Fruit fly (Drosophila melanogaster): Measurements from ENCODE around the gene Archease.
A peak's percentile ranks its signal among the peaks of the same experiment; 100 is the strongest.

Gene Archease

DNA sequence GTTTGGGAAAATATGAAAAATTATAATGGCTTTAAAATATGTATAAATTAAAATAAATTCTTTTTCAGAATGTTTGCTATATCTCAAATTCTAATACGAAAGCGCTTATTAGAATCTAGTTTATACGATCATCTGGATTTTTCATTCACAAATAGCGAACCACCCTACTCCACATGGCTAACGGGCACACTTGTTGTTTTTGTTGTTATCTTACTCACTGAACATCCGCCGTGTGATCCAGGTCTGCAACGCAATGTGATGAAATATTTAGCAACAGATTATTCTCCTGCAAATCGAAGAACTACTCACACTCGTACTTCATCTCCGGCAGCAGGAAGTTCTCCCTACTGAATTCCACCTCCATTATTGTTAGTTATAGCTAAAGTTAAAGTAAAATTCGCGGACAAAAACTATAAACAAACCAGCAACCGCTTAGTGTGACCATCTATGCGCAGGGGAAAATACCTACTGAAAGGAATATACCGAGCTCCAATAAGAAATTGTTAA lies at the start of gene Archease:
Gene Archease, minus strand, starts transcription at position 472 of the 507 bp plus-strand sequence.
- TF ChIP-seq CG14655 (GFP tag; optimal IDR thresholded peaks at IDR 0.05) (no peak), CG32121 (GFP tag; IDR thresholded peaks at IDR 0.05) (peak; percentile 64; the same call in 1 of the 2 replicates), rn (GFP tag; IDR thresholded peaks at IDR 0.05) (no peak), Snoo (tag; optimal IDR thresholded peaks at IDR 0.05) (peak; percentile 65), CG13204 (GFP tag; optimal IDR thresholded peaks at IDR 0.05) (no peak), CG8301 (tag; optimal IDR thresholded peaks at IDR 0.05) (no peak), D1 (tag; optimal IDR thresholded peaks at IDR 0.05) (no peak), CG12605 (GFP tag; IDR thresholded peaks at IDR 0.05) (peak; percentile 77; the same call in 1 of the 2 replicates), CG9948 (tag; optimal IDR thresholded peaks at IDR 0.05) (peak; percentile 50), Ets98B (GFP tag; IDR thresholded peaks at IDR 0.05) (peak; percentile 81), EcR (GFP tag; optimal IDR thresholded peaks at IDR 0.05) (peak; percentile 18), Pif1B (GFP tag; optimal IDR thresholded peaks at IDR 0.05) (no peak), CG34367 (tag; optimal IDR thresholded peaks at IDR 0.05) (peak; percentile 6), CG4496 (GFP tag; IDR thresholded peaks at IDR 0.05) (peak; percentile 68), CG15710 (tag; optimal IDR thresholded peaks at IDR 0.05) (peak; percentile 59), CG17806 (tag; optimal IDR thresholded peaks at IDR 0.05) (peak; percentile 65), gl (tag; optimal IDR thresholded peaks at IDR 0.05) (peak; percentile 26), CG10348 (GFP tag; IDR thresholded peaks at IDR 0.05) (no peak), CG8159 (tag; optimal IDR thresholded peaks at IDR 0.05) (no peak), fd96Ca (GFP tag; IDR thresholded peaks at IDR 0.05) (no peak)

dm6 chr3R:21704439-21704838 lies 41.7 kb upstream of the Archease start:
- TF ChIP-seq CG32121 (GFP tag; IDR thresholded peaks at IDR 0.05) (0 out of 2 replicates have a peak, but pooled peaks have one; percentile 17), CG15710 (tag; optimal IDR thresholded peaks at IDR 0.05) (no peak), CG8159 (tag; optimal IDR thresholded peaks at IDR 0.05) (no peak), CG34367 (tag; optimal IDR thresholded peaks at IDR 0.05) (no peak), Pif1B (GFP tag; optimal IDR thresholded peaks at IDR 0.05) (peak; percentile 49), CG10348 (GFP tag; IDR thresholded peaks at IDR 0.05) (no peak), fd96Ca (GFP tag; IDR thresholded peaks at IDR 0.05) (no peak), CG14655 (GFP tag; optimal IDR thresholded peaks at IDR 0.05) (peak; percentile 14), CG8301 (tag; optimal IDR thresholded peaks at IDR 0.05) (no peak), CG12605 (GFP tag; IDR thresholded peaks at IDR 0.05) (peak; percentile 60; the same call in 1 of the 2 replicates), EcR (GFP tag; optimal IDR thresholded peaks at IDR 0.05) (no peak), Ets98B (GFP tag; IDR thresholded peaks at IDR 0.05) (peak; percentile 58), CG4496 (GFP tag; IDR thresholded peaks at IDR 0.05) (peak; percentile 65; the same call in 1 of the 3 replicates), D1 (tag; optimal IDR thresholded peaks at IDR 0.05) (no peak), gl (tag; optimal IDR thresholded peaks at IDR 0.05) (no peak), Snoo (tag; optimal IDR thresholded peaks at IDR 0.05) (peak; percentile 67), Pif1A (GFP tag; optimal IDR thresholded peaks at IDR 0.05) (peak; percentile 64), CG13204 (GFP tag; optimal IDR thresholded peaks at IDR 0.05) (no peak), CG9948 (tag; optimal IDR thresholded peaks at IDR 0.05) (no peak), rn (GFP tag; IDR thresholded peaks at IDR 0.05) (no peak), CG17806 (tag; optimal IDR thresholded peaks at IDR 0.05) (no peak)

DNA sequence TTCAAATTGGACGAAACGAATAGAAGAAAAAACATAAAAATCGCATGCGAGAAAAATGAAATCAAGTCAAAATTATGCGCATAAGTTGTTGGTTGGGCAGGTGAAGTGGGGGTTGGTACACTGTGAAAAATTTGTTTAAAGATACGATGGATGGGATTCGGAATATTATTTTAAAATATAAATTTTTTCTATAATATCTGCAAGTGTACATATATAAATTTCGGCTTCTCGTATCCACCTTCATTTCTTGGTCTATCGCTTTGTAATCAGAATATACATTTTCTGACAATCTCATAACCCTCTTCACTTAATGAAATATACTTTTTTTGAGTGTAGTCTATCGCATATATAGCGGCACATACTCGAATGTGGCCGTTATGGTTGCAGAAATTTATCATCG lies 40.6 kb upstream of the Archease start:
- TF ChIP-seq rn (GFP tag; IDR thresholded peaks at IDR 0.05) (peak; percentile 45; the same call in 1 of the 2 replicates), CG15710 (tag; optimal IDR thresholded peaks at IDR 0.05) (no peak), CG8159 (tag; optimal IDR thresholded peaks at IDR 0.05) (no peak), CG12605 (GFP tag; IDR thresholded peaks at IDR 0.05) (no peak), fd96Ca (GFP tag; IDR thresholded peaks at IDR 0.05) (no peak), Pif1B (GFP tag; optimal IDR thresholded peaks at IDR 0.05) (peak; percentile 22), Ets98B (GFP tag; IDR thresholded peaks at IDR 0.05) (peak; percentile 76), CG9948 (tag; optimal IDR thresholded peaks at IDR 0.05) (no peak), CG34367 (tag; optimal IDR thresholded peaks at IDR 0.05) (no peak), Snoo (tag; optimal IDR thresholded peaks at IDR 0.05) (peak; percentile 14), EcR (GFP tag; optimal IDR thresholded peaks at IDR 0.05) (no peak), CG13204 (GFP tag; optimal IDR thresholded peaks at IDR 0.05) (no peak), CG10348 (GFP tag; IDR thresholded peaks at IDR 0.05) (0 out of 2 replicates have a peak, but pooled peaks have one; percentile 11), D1 (tag; optimal IDR thresholded peaks at IDR 0.05) (no peak), CG4496 (GFP tag; IDR thresholded peaks at IDR 0.05) (peak; percentile 69; the same call in 2 of the 3 replicates), Pif1A (GFP tag; optimal IDR thresholded peaks at IDR 0.05) (peak; percentile 46), CG14655 (GFP tag; optimal IDR thresholded peaks at IDR 0.05) (peak; percentile 59), CG32121 (GFP tag; IDR thresholded peaks at IDR 0.05) (peak; percentile 77), CG17806 (tag; optimal IDR thresholded peaks at IDR 0.05) (no peak), gl (tag; optimal IDR thresholded peaks at IDR 0.05) (no peak), CG8301 (tag; optimal IDR thresholded peaks at IDR 0.05) (peak; percentile 65)

dm6 chr3R:21701529-21701928 lies 38.8 kb upstream of the Archease start:
- TF ChIP-seq CG8159 (tag; optimal IDR thresholded peaks at IDR 0.05) (no peak), CG9948 (tag; optimal IDR thresholded peaks at IDR 0.05) (no peak), CG15710 (tag; optimal IDR thresholded peaks at IDR 0.05) (no peak), Pif1A (GFP tag; optimal IDR thresholded peaks at IDR 0.05) (no peak), CG10348 (GFP tag; IDR thresholded peaks at IDR 0.05) (no peak), CG32121 (GFP tag; IDR thresholded peaks at IDR 0.05) (no peak), EcR (GFP tag; optimal IDR thresholded peaks at IDR 0.05) (no peak), CG17806 (tag; optimal IDR thresholded peaks at IDR 0.05) (no peak), CG8301 (tag; optimal IDR thresholded peaks at IDR 0.05) (no peak), CG14655 (GFP tag; optimal IDR thresholded peaks at IDR 0.05) (no peak), CG34367 (tag; optimal IDR thresholded peaks at IDR 0.05) (no peak), fd96Ca (GFP tag; IDR thresholded peaks at IDR 0.05) (no peak), D1 (tag; optimal IDR thresholded peaks at IDR 0.05) (no peak), Ets98B (GFP tag; IDR thresholded peaks at IDR 0.05) (no peak), CG13204 (GFP tag; optimal IDR thresholded peaks at IDR 0.05) (no peak), rn (GFP tag; IDR thresholded peaks at IDR 0.05) (no peak)

- no peak for TF ChIP-seq Pif1A (GFP tag; optimal IDR thresholded peaks at IDR 0.05)
- TF ChIP-seq CG10348 (GFP tag; IDR thresholded peaks at IDR 0.05): no peak
- no peak for TF ChIP-seq Pif1B (GFP tag; optimal IDR thresholded peaks at IDR 0.05)
- no peak for TF ChIP-seq CG12605 (GFP tag; IDR thresholded peaks at IDR 0.05)
- TF ChIP-seq CG4496 (GFP tag; IDR thresholded peaks at IDR 0.05): no peak
- TF ChIP-seq Ets98B (GFP tag; IDR thresholded peaks at IDR 0.05): no peak
- no peak for TF ChIP-seq CG32121 (GFP tag; IDR thresholded peaks at IDR 0.05)
- TF ChIP-seq CG17806 (tag; optimal IDR thresholded peaks at IDR 0.05): no peak
- TF ChIP-seq EcR (GFP tag; optimal IDR thresholded peaks at IDR 0.05): no peak
- TF ChIP-seq CG13204 (GFP tag; optimal IDR thresholded peaks at IDR 0.05): no peak
- no peak for TF ChIP-seq CG8159 (tag; optimal IDR thresholded peaks at IDR 0.05)
- TF ChIP-seq D1 (tag; optimal IDR thresholded peaks at IDR 0.05): no peak
- TF ChIP-seq Snoo (tag; optimal IDR thresholded peaks at IDR 0.05): no peak
- TF ChIP-seq CG34367 (tag; optimal IDR thresholded peaks at IDR 0.05): no peak
- TF ChIP-seq gl (tag; optimal IDR thresholded peaks at IDR 0.05): no peak
- TF ChIP-seq CG15710 (tag; optimal IDR thresholded peaks at IDR 0.05): no peak
Measured at dm6 chr3R:21700458-21700857, 37.7 kb upstream of the Archease start.

All from whole organism, pupa.